Fruit fly (Drosophila melanogaster): ENCODE measurements around the gene CG1090.
A peak's percentile ranks its signal among the peaks of the same experiment; 100 is the strongest.

The CG1090 gene

dm6 chr3R:4403706-4404392, 44.2 kb downstream of the CG1090 start (continued):
- TF ChIP-seq Nf-YC (tag; optimal IDR thresholded peaks at IDR 0.05) (no peak), CG14860 (GFP tag; IDR thresholded peaks at IDR 0.05; ENCODE audit: partially characterized antibody) (no peak), HmgD (GFP tag; optimal IDR thresholded peaks at IDR 0.05) (no peak), CG6689 (GFP tag; IDR thresholded peaks at IDR 0.05) (no peak), Taf1 (GFP tag; IDR thresholded peaks at IDR 0.05) (no peak), cwo (GFP tag; optimal IDR thresholded peaks at IDR 0.05) (peak; percentile 35), Hr78 (GFP tag; optimal IDR thresholded peaks at IDR 0.05) (no peak), p53 (GFP tag; optimal IDR thresholded peaks at IDR 0.05) (no peak), insv (GFP tag; optimal IDR thresholded peaks at IDR 0.05) (no peak), CG15011 (GFP tag; optimal IDR thresholded peaks at IDR 0.05) (no peak), Drgx (GFP tag; IDR thresholded peaks at IDR 0.05) (no peak), Mad (GFP tag; optimal IDR thresholded peaks at IDR 0.05) (no peak), sc (optimal IDR thresholded peaks at IDR 0.05) (no peak), sc (GFP tag; optimal IDR thresholded peaks at IDR 0.05) (no peak), stc (GFP tag; IDR thresholded peaks at IDR 0.05) (no peak), bowl (GFP tag; IDR thresholded peaks at IDR 0.05) (no peak), CG12769 (tag; optimal IDR thresholded peaks at IDR 0.05) (peak; percentile 50), CG12299 (tag; optimal IDR thresholded peaks at IDR 0.05) (no peak), abd-A (tag; optimal IDR thresholded peaks at IDR 0.05) (no peak), CG3995 (GFP tag; optimal IDR thresholded peaks at IDR 0.05) (peak; percentile 18), CG3407 (GFP tag; optimal IDR thresholded peaks at IDR 0.05) (no peak), eve (GFP tag; optimal IDR thresholded peaks at IDR 0.05) (no peak), CG8924 (tag; optimal IDR thresholded peaks at IDR 0.05) (no peak), CG16863 (GFP tag; optimal IDR thresholded peaks at IDR 0.05) (no peak), gce (GFP tag; IDR thresholded peaks at IDR 0.05) (no peak), CG2129 (GFP tag; IDR thresholded peaks at IDR 0.05; ENCODE audit: partially characterized antibody) (no peak), CG11695 (GFP tag; IDR thresholded peaks at IDR 0.05) (no peak), shn (GFP tag; optimal IDR thresholded peaks at IDR 0.05) (no peak), NFAT (GFP tag; IDR thresholded peaks at IDR 0.05) (no peak), vvl (GFP tag; IDR thresholded peaks at IDR 0.05) (no peak), bab2 (GFP tag; optimal IDR thresholded peaks at IDR 0.05) (no peak), CG11093 (GFP tag; IDR thresholded peaks at IDR 0.05) (no peak), prd (optimal IDR thresholded peaks at IDR 0.05) (no peak), prd (GFP tag; IDR thresholded peaks at IDR 0.05) (0 out of 3 replicates have a peak, but pooled peaks have one; percentile 7), CG4328 (GFP tag; optimal IDR thresholded peaks at IDR 0.05) (no peak), yki (optimal IDR thresholded peaks at IDR 0.05) (no peak), CG31365 (tag; optimal IDR thresholded peaks at IDR 0.05) (no peak), gcm2 (GFP tag; optimal IDR thresholded peaks at IDR 0.05) (no peak), Mes4 (GFP tag; optimal IDR thresholded peaks at IDR 0.05) (no peak), H15 (GFP tag; IDR thresholded peaks at IDR 0.05) (no peak), zf30C (GFP tag; optimal IDR thresholded peaks at IDR 0.05) (no peak), HHEX (GFP tag; optimal IDR thresholded peaks at IDR 0.05) (peak; percentile 7), CG8290 (GFP tag; optimal IDR thresholded peaks at IDR 0.05) (peak; percentile 23), CG8290 (tag; optimal IDR thresholded peaks at IDR 0.05) (no peak), wdn (GFP tag; IDR thresholded peaks at IDR 0.05) (no peak), otp (GFP tag; IDR thresholded peaks at IDR 0.05) (no peak; the same call in 2 of the 3 replicates), CG13123 (GFP tag; optimal IDR thresholded peaks at IDR 0.05) (no peak), CG1792 (GFP tag; optimal IDR thresholded peaks at IDR 0.05) (no peak), Camta (GFP tag; optimal IDR thresholded peaks at IDR 0.05) (no peak), CG12942 (GFP tag; optimal IDR thresholded peaks at IDR 0.05) (no peak), CG34376 (GFP tag; optimal IDR thresholded peaks at IDR 0.05) (peak; percentile 77), vnd (GFP tag; IDR thresholded peaks at IDR 0.05; ENCODE audit: partially characterized antibody) (no peak)

Measured in whole organism, embryonic.